Worm (Caenorhabditis elegans) whole organism, mixed stage, embryonic: Measurements from ENCODE around the gene C07D8.5.

Source experiments
- bed-3 ChIP-seq: fragments of 200-800 bp; sonication (Bioruptor generic); optimal IDR thresholded peaks from 3 replicates; lab custom pipeline; 2018; ENCODE audit warnings: mild to moderate bottlenecking, missing genetic modification characterization, moderate library complexity, missing compliant biosample characterization
- lsy-2 ChIP-seq: fragments of 150-350 bp; optimal IDR thresholded peaks from 2 replicates; lab custom pipeline; 2014; ENCODE audit warnings: missing biosample characterization, missing genetic modification characterization

DNA sequence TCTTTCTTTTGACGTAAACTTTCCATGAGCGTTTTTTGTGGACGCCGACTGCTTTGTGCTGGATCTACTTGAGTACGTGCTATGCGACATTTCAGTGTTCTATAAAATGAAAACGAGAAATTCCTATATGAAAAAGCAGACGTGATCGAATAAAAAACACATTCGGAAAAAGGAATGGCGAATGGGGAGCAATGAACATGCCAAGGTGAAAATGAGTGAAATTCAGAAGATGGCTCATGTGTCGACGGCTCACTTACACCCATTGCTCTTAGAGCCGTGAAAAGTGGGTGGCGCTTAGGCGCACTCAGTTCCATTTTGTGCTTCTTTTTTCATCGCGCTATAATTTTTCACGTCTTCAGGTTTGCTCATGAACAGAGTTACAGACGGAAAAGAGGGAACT, 45.2 kb upstream of the C07D8.5 start, which contains the start of gene K03A1.4:
- TF ChIP-seq bed-3 (GFP tag; lab: Kevin White, UChicago): no peak
- TF ChIP-seq lsy-2 (tag; lab: Kevin White, UChicago): no peak
